Comparison of ENCODE assay signal across 3 worm cellular contexts in genomic region chrIV:2805525-2805924, ce11.
TF ChIP-seq lines count a peak whose summit lies in the region.

TSS of gene Y54G2A.45 (plus strand) at chrIV:2805857.

TF ChIP-seq in whole organism, L1 larva, 84 proteins besides CTCF, POLR2A, EP300 and RAD21 (continued from another document):
- peak in 1 of 3 experiments; percentile 6 for TF ChIP-seq ceh-82 (tag; optimal IDR thresholded peaks at IDR 0.05; lab: Kevin White, UChicago)
- TF ChIP-seq egl-13 (tag; optimal IDR thresholded peaks at IDR 0.05; lab: Kevin White, UChicago) = peak; percentile 18
- TF ChIP-seq elt-2 (tag; optimal IDR thresholded peaks at IDR 0.05; lab: Kevin White, UChicago) = peak; percentile 64
- TF ChIP-seq nhr-90 (tag; optimal IDR thresholded peaks at IDR 0.05; lab: Kevin White, UChicago; ENCODE audit: poor library complexity) = peak; percentile 40
- TF ChIP-seq ztf-4 (tag; optimal IDR thresholded peaks at IDR 0.05; lab: Kevin White, UChicago) = no peak
- TF ChIP-seq C16A3.4 (tag; optimal IDR thresholded peaks at IDR 0.05; lab: Kevin White, UChicago) = peak; percentile 14
- no peak for TF ChIP-seq C34B4.2 (tag; optimal IDR thresholded peaks at IDR 0.05; lab: Kevin White, UChicago)
- TF ChIP-seq hpl-2 (GFP tag; optimal IDR thresholded peaks at IDR 0.05; lab: Kevin White, UChicago) = peak; percentile 1
- peak; percentile 61 for TF ChIP-seq nhr-71 (tag; optimal IDR thresholded peaks at IDR 0.05; lab: Kevin White, UChicago)
- TF ChIP-seq unc-130 (tag; optimal IDR thresholded peaks at IDR 0.05; lab: Kevin White, UChicago) = no peak
- peak in 1 of 2 experiments; percentile 57 for TF ChIP-seq lsy-2 (tag; optimal IDR thresholded peaks at IDR 0.05; lab: Kevin White, UChicago)
- peak; percentile 40 for TF ChIP-seq pqm-1 (tag; optimal IDR thresholded peaks at IDR 0.05; lab: Kevin White, UChicago)
- TF ChIP-seq dpl-1 (GFP tag; optimal IDR thresholded peaks at IDR 0.05; lab: Kevin White, UChicago) = peak in 1 of 3 experiments; percentile 5
- peak; percentile 40 for TF ChIP-seq nhr-20 (tag; optimal IDR thresholded peaks at IDR 0.05; lab: Kevin White, UChicago)
- TF ChIP-seq fkh-8 (tag; optimal IDR thresholded peaks at IDR 0.05; lab: Kevin White, UChicago) = no peak
- TF ChIP-seq rnt-1 (tag; optimal IDR thresholded peaks at IDR 0.05; lab: Kevin White, UChicago) = peak; percentile 60
- no peak for TF ChIP-seq unc-62 (GFP tag; optimal IDR thresholded peaks at IDR 0.05; lab: Kevin White, UChicago)
- peak in 1 of 2 experiments; percentile 32 for TF ChIP-seq efl-1 (optimal IDR thresholded peaks at IDR 0.05; lab: Kevin White, UChicago)
- TF ChIP-seq efl-1 (GFP tag; optimal IDR thresholded peaks at IDR 0.05 in 1 of 2; lab: Kevin White, UChicago) = no peak
- no peak for TF ChIP-seq vab-15 (tag; optimal IDR thresholded peaks at IDR 0.05; lab: Kevin White, UChicago)
- TF ChIP-seq fkh-10 (GFP tag; optimal IDR thresholded peaks at IDR 0.05; lab: Kevin White, UChicago) = no peak
- no peak for TF ChIP-seq sptf-1 (tag; optimal IDR thresholded peaks at IDR 0.05; lab: Kevin White, UChicago)
TF ChIP-seq in whole organism, L1 larva: peak in this region for 22.

TF ChIP-seq in whole organism, L3 larva, 47 proteins besides CTCF, POLR2A, EP300 and RAD21 (continued from another document):
- no peak for TF ChIP-seq fkh-10 (GFP tag; optimal IDR thresholded peaks at IDR 0.05; lab: Kevin White, UChicago)
- TF ChIP-seq elt-3 (tag; optimal IDR thresholded peaks at IDR 0.05; lab: Kevin White, UChicago) = no peak
- no peak for TF ChIP-seq nhr-76 (tag; optimal IDR thresholded peaks at IDR 0.05; lab: Kevin White, UChicago)
- no peak for TF ChIP-seq ceh-82 (tag; optimal IDR thresholded peaks at IDR 0.05; lab: Kevin White, UChicago)
- TF ChIP-seq nfya-1 (tag; optimal IDR thresholded peaks at IDR 0.05; lab: Kevin White, UChicago; ENCODE audit: insufficient read depth) = peak; percentile 31
- no peak for TF ChIP-seq nhr-28 (tag; optimal IDR thresholded peaks at IDR 0.05; lab: Kevin White, UChicago)
- TF ChIP-seq lin-15B (tag; optimal IDR thresholded peaks at IDR 0.05; lab: Kevin White, UChicago) = peak; percentile 6
- no peak for TF ChIP-seq R02D3.7 (tag; optimal IDR thresholded peaks at IDR 0.05; lab: Kevin White, UChicago)
- no peak for TF ChIP-seq nhr-77 (tag; optimal IDR thresholded peaks at IDR 0.05; lab: Kevin White, UChicago)
- TF ChIP-seq mml-1 (tag; optimal IDR thresholded peaks at IDR 0.05; lab: Kevin White, UChicago) = no peak
- TF ChIP-seq elt-2 (tag; optimal IDR thresholded peaks at IDR 0.05; lab: Kevin White, UChicago) = peak; percentile 89
- TF ChIP-seq nhr-12 (tag; optimal IDR thresholded peaks at IDR 0.05; lab: Kevin White, UChicago) = no peak
- no peak for TF ChIP-seq ceh-28 (tag; optimal IDR thresholded peaks at IDR 0.05; lab: Kevin White, UChicago)
- TF ChIP-seq snpc-4 (tag; optimal IDR thresholded peaks at IDR 0.05; lab: Kevin White, UChicago) = no peak
- no peak for TF ChIP-seq ama-1 (optimal IDR thresholded peaks at IDR 0.05; lab: Kevin White, UChicago)
- TF ChIP-seq elt-1 (tag; optimal IDR thresholded peaks at IDR 0.05; lab: Kevin White, UChicago) = no peak
- TF ChIP-seq jun-1 (tag; optimal IDR thresholded peaks at IDR 0.05; lab: Kevin White, UChicago) = peak; percentile 64
- no peak for TF ChIP-seq ztf-11 (tag; optimal IDR thresholded peaks at IDR 0.05; lab: Kevin White, UChicago)
- no peak for TF ChIP-seq unc-39 (tag; optimal IDR thresholded peaks at IDR 0.05; lab: Kevin White, UChicago)
- TF ChIP-seq nhr-67 (tag; optimal IDR thresholded peaks at IDR 0.05; lab: Kevin White, UChicago) = no peak
- TF ChIP-seq fos-1 (tag; optimal IDR thresholded peaks at IDR 0.05; lab: Kevin White, UChicago) = no peak
- TF ChIP-seq tbx-2 (tag; optimal IDR thresholded peaks at IDR 0.05; lab: Kevin White, UChicago) = peak; percentile 29
- TF ChIP-seq egl-27 (tag; optimal IDR thresholded peaks at IDR 0.05; lab: Kevin White, UChicago) = no peak
- TF ChIP-seq ztf-4 (tag; optimal IDR thresholded peaks at IDR 0.05; lab: Kevin White, UChicago) = no peak
- no peak for TF ChIP-seq nhr-11 (tag; optimal IDR thresholded peaks at IDR 0.05; lab: Kevin White, UChicago)
- no peak for TF ChIP-seq ZK546.5 (tag; optimal IDR thresholded peaks at IDR 0.05; lab: Kevin White, UChicago)
- no peak for TF ChIP-seq unc-62 (GFP tag; optimal IDR thresholded peaks at IDR 0.05; lab: Kevin White, UChicago)

TF ChIP-seq in whole organism, young adult, 124 proteins besides CTCF, POLR2A, EP300 and RAD21 (continued from another document and continues in another):
- peak; percentile 83 for TF ChIP-seq ZK185.1 (tag; optimal IDR thresholded peaks at IDR 0.05; lab: Kevin White, UChicago; ENCODE audit: poor library complexity, severe bottlenecking)
- peak; percentile 56 for TF ChIP-seq zim-3 (tag; optimal IDR thresholded peaks at IDR 0.05; lab: Kevin White, UChicago)
- TF ChIP-seq ekl-4 (GFP tag; IDR thresholded peaks at IDR 0.05; lab: Robert Waterston, UW) = peak; percentile 68; the same call in 1 of the 2 replicates
- TF ChIP-seq let-607 (tag; optimal IDR thresholded peaks at IDR 0.05; lab: Kevin White, UChicago) = peak; percentile 44 to 65
- TF ChIP-seq Y53G8AR.9 (GFP tag; conservative IDR thresholded peaks at IDR 0.05; lab: Robert Waterston, UW) = 0 out of 2 replicates have a peak, but pooled peaks have one; percentile 38
- TF ChIP-seq madf-3 (GFP tag; IDR thresholded peaks at IDR 0.05; lab: Robert Waterston, UW) = no peak
- TF ChIP-seq ceh-27 (GFP tag; optimal IDR thresholded peaks at IDR 0.05; lab: Kevin White, UChicago) = peak; percentile 20
- TF ChIP-seq die-1 (tag; optimal IDR thresholded peaks at IDR 0.05; lab: Kevin White, UChicago) = peak; percentile 81
- peak; percentile 53 for TF ChIP-seq ceh-100 (GFP tag; IDR thresholded peaks at IDR 0.05; lab: Robert Waterston, UW)
- no peak for TF ChIP-seq F10E7.11 (tag; optimal IDR thresholded peaks at IDR 0.05; lab: Kevin White, UChicago)
- TF ChIP-seq snpc-4 (GFP tag; optimal IDR thresholded peaks at IDR 0.05; lab: Kevin White, UChicago) = peak; percentile 72
- peak; percentile 3 to 78 (median 70) for TF ChIP-seq snpc-4 (tag; optimal IDR thresholded peaks at IDR 0.05; lab: Kevin White, UChicago)
- TF ChIP-seq ztf-3 (GFP tag; optimal IDR thresholded peaks at IDR 0.05; lab: Kevin White, UChicago) = peak; percentile 24
- TF ChIP-seq ztf-25 (GFP tag; IDR thresholded peaks at IDR 0.05; lab: Robert Waterston, UW) = peak; percentile 90; the same call in 1 of the 2 replicates
- no peak for TF ChIP-seq fkh-3 (tag; optimal IDR thresholded peaks at IDR 0.05; lab: Kevin White, UChicago)
- no peak for TF ChIP-seq nfya-2 (GFP tag; IDR thresholded peaks at IDR 0.05; lab: Robert Waterston, UW)
- no peak for TF ChIP-seq Y53F4B.3 (GFP tag; IDR thresholded peaks at IDR 0.05; lab: Robert Waterston, UW)
- TF ChIP-seq cebp-1 (GFP tag; IDR thresholded peaks at IDR 0.05; lab: Robert Waterston, UW) = no peak
- peak; percentile 74 for TF ChIP-seq cebp-1 (tag; optimal IDR thresholded peaks at IDR 0.05; lab: Kevin White, UChicago)
- TF ChIP-seq T07F8.4 (tag; optimal IDR thresholded peaks at IDR 0.05; lab: Kevin White, UChicago) = peak; percentile 76
- no peak for TF ChIP-seq C06A6.2 (GFP tag; conservative IDR thresholded peaks at IDR 0.05; lab: Robert Waterston, UW)
- peak; percentile 85 for TF ChIP-seq atf-7 (tag; optimal IDR thresholded peaks at IDR 0.05; lab: Kevin White, UChicago)
- TF ChIP-seq madf-10 (tag; optimal IDR thresholded peaks at IDR 0.05; lab: Kevin White, UChicago) = peak; percentile 86
- TF ChIP-seq hmg-20 (GFP tag; IDR thresholded peaks at IDR 0.05; lab: Robert Waterston, UW) = no peak
- TF ChIP-seq ets-4 (GFP tag; optimal IDR thresholded peaks at IDR 0.05; lab: Kevin White, UChicago) = peak; percentile 48
- TF ChIP-seq akir-1 (GFP tag; optimal IDR thresholded peaks at IDR 0.05; lab: Kevin White, UChicago) = no peak
- TF ChIP-seq repo-1 (tag; optimal IDR thresholded peaks at IDR 0.05; lab: Kevin White, UChicago) = peak; percentile 88
- no peak for TF ChIP-seq mel-28 (tag; optimal IDR thresholded peaks at IDR 0.05; lab: Kevin White, UChicago; ENCODE audit: borderline replicate concordance)
- no peak for TF ChIP-seq gei-17 (GFP tag; optimal IDR thresholded peaks at IDR 0.05; lab: Kevin White, UChicago)
- TF ChIP-seq rcor-1 (GFP tag; IDR thresholded peaks at IDR 0.05; lab: Robert Waterston, UW) = peak; percentile 66
- TF ChIP-seq hrde-1 (tag; optimal IDR thresholded peaks at IDR 0.05; lab: Kevin White, UChicago; ENCODE audit: borderline replicate concordance) = peak; percentile 87
- TF ChIP-seq egl-18 (GFP tag; IDR thresholded peaks at IDR 0.05; lab: Robert Waterston, UW) = no peak
- TF ChIP-seq hsf-1 (GFP tag; IDR thresholded peaks at IDR 0.05; lab: Robert Waterston, UW) = peak; percentile 63; the same call in 1 of the 2 replicates
- TF ChIP-seq zfh-2 (GFP tag; conservative IDR thresholded peaks at IDR 0.05; lab: Robert Waterston, UW) = peak; percentile 56; the same call in 1 of the 2 replicates
- peak; percentile 92 for TF ChIP-seq B0261.1 (tag; optimal IDR thresholded peaks at IDR 0.05; lab: Kevin White, UChicago)
- peak; percentile 79 for TF ChIP-seq F49E8.2 (tag; optimal IDR thresholded peaks at IDR 0.05; lab: Kevin White, UChicago; ENCODE audit: insufficient read depth)
- peak; percentile 94 for TF ChIP-seq tbp1 (GFP tag; optimal IDR thresholded peaks at IDR 0.05; lab: Kevin White, UChicago)
- peak; percentile 43 for TF ChIP-seq ztf-26 (tag; optimal IDR thresholded peaks at IDR 0.05; lab: Kevin White, UChicago)
- TF ChIP-seq snpc-1.1 (tag; optimal IDR thresholded peaks at IDR 0.05; lab: Kevin White, UChicago; ENCODE audit: insufficient read depth) = peak; percentile 47
- TF ChIP-seq Y95B8A.8 (GFP tag; IDR thresholded peaks at IDR 0.05; lab: Robert Waterston, UW) = peak; percentile 76; the same call in 1 of the 2 replicates
- peak; percentile 50 for TF ChIP-seq B0035.1 (tag; optimal IDR thresholded peaks at IDR 0.05; lab: Kevin White, UChicago)
- TF ChIP-seq ceh-40 (GFP tag; IDR thresholded peaks at IDR 0.05; lab: Robert Waterston, UW) = peak; percentile 30; the same call in 1 of the 2 replicates
- TF ChIP-seq snpc-3.4 (tag; optimal IDR thresholded peaks at IDR 0.05; lab: Kevin White, UChicago) = peak; percentile 56
- TF ChIP-seq rpc-1 (optimal IDR thresholded peaks at IDR 0.05; lab: Kevin White, UChicago) = peak; percentile 93
- peak; percentile 95 for TF ChIP-seq rpc-1 (tag; optimal IDR thresholded peaks at IDR 0.05; lab: Kevin White, UChicago)
- TF ChIP-seq B0336.3 (GFP tag; IDR thresholded peaks at IDR 0.05; lab: Robert Waterston, UW) = peak; percentile 83
- TF ChIP-seq hlh-26 (GFP tag; conservative IDR thresholded peaks at IDR 0.05; lab: Robert Waterston, UW) = no peak
- peak; percentile 64 for TF ChIP-seq hmg-1.2 (GFP tag; IDR thresholded peaks at IDR 0.05; lab: Robert Waterston, UW)
- TF ChIP-seq ceh-79 (tag; optimal IDR thresholded peaks at IDR 0.05; lab: Kevin White, UChicago) = no peak
- peak; percentile 20 for TF ChIP-seq hlh-12 (tag; optimal IDR thresholded peaks at IDR 0.05; lab: Kevin White, UChicago)
- TF ChIP-seq tlf-1 (GFP tag; optimal IDR thresholded peaks at IDR 0.05; lab: Kevin White, UChicago) = peak; percentile 52
- TF ChIP-seq nhr-120 (GFP tag; IDR thresholded peaks at IDR 0.05; lab: Robert Waterston, UW) = no peak
- TF ChIP-seq rec-8 (tag; optimal IDR thresholded peaks at IDR 0.05; lab: Kevin White, UChicago) = peak; percentile 62 to 84
- no peak for TF ChIP-seq dpl-1 (GFP tag; optimal IDR thresholded peaks at IDR 0.05; lab: Kevin White, UChicago)
- TF ChIP-seq F23B12.7 (tag; optimal IDR thresholded peaks at IDR 0.05; lab: Kevin White, UChicago; ENCODE audit: insufficient read depth) = peak; percentile 80
- TF ChIP-seq efl-1 (GFP tag; optimal IDR thresholded peaks at IDR 0.05; lab: Kevin White, UChicago) = peak; percentile 13
- TF ChIP-seq aptf-2 (GFP tag; conservative IDR thresholded peaks at IDR 0.05; lab: Robert Waterston, UW) = no peak
- no peak for TF ChIP-seq ccch-3 (GFP tag; optimal IDR thresholded peaks at IDR 0.05; lab: Kevin White, UChicago)
- TF ChIP-seq pbrm-1 (GFP tag; IDR thresholded peaks at IDR 0.05; lab: Robert Waterston, UW) = peak; percentile 76
- peak; percentile 65 for TF ChIP-seq mcd-1 (GFP tag; IDR thresholded peaks at IDR 0.05; lab: Robert Waterston, UW)
- no peak; the same call in 1 of the 2 replicates for TF ChIP-seq madf-8 (GFP tag; conservative IDR thresholded peaks at IDR 0.05; lab: Robert Waterston, UW)
- peak; percentile 90 for TF ChIP-seq ztf-22 (GFP tag; optimal IDR thresholded peaks at IDR 0.05; lab: Kevin White, UChicago)
- peak; percentile 59 for TF ChIP-seq lsy-27 (tag; optimal IDR thresholded peaks at IDR 0.05; lab: Kevin White, UChicago; ENCODE audit: borderline replicate concordance, insufficient read depth)
- TF ChIP-seq tbx-9 (tag; optimal IDR thresholded peaks at IDR 0.05; lab: Kevin White, UChicago; ENCODE audit: borderline replicate concordance) = no peak
- peak; percentile 92 for TF ChIP-seq dox-1 (GFP tag; IDR thresholded peaks at IDR 0.05; lab: Robert Waterston, UW)
- TF ChIP-seq F22D6.2 (tag; optimal IDR thresholded peaks at IDR 0.05; lab: Kevin White, UChicago) = peak; percentile 52
- no peak for TF ChIP-seq ceh-91 (GFP tag; IDR thresholded peaks at IDR 0.05; lab: Robert Waterston, UW)
- TF ChIP-seq lin-40 (tag; optimal IDR thresholded peaks at IDR 0.05; lab: Kevin White, UChicago) = peak; percentile 71
- no peak for TF ChIP-seq let-526 (GFP tag; IDR thresholded peaks at IDR 0.05; lab: Robert Waterston, UW)
- no peak for TF ChIP-seq ztf-28 (GFP tag; IDR thresholded peaks at IDR 0.05; lab: Robert Waterston, UW)
- TF ChIP-seq athp-1 (tag; optimal IDR thresholded peaks at IDR 0.05; lab: Kevin White, UChicago) = peak; percentile 60
- TF ChIP-seq sea-2 (GFP tag; IDR thresholded peaks at IDR 0.05; lab: Robert Waterston, UW) = 0 out of 2 replicates have a peak, but pooled peaks have one; percentile 11
- no peak for TF ChIP-seq ztf-6 (GFP tag; IDR thresholded peaks at IDR 0.05; lab: Robert Waterston, UW)
- peak; percentile 64 for TF ChIP-seq madf-6 (GFP tag; IDR thresholded peaks at IDR 0.05; lab: Robert Waterston, UW)
- TF ChIP-seq mxl-1 (tag; optimal IDR thresholded peaks at IDR 0.05; lab: Kevin White, UChicago) = peak; percentile 79
- no peak for TF ChIP-seq cebp-2 (GFP tag; IDR thresholded peaks at IDR 0.05; lab: Robert Waterston, UW)
- TF ChIP-seq F39B2.1 (GFP tag; IDR thresholded peaks at IDR 0.05; lab: Robert Waterston, UW) = no peak
- TF ChIP-seq nhr-90 (tag; optimal IDR thresholded peaks at IDR 0.05; lab: Kevin White, UChicago) = peak; percentile 94
- TF ChIP-seq Y56A3A.18 (GFP tag; IDR thresholded peaks at IDR 0.05; lab: Robert Waterston, UW) = peak; percentile 90; the same call in 1 of the 2 replicates
- no peak for TF ChIP-seq unc-62 (GFP tag; optimal IDR thresholded peaks at IDR 0.05; lab: Kevin White, UChicago)
- peak; percentile 43 for TF ChIP-seq attf-5 (GFP tag; optimal IDR thresholded peaks at IDR 0.05; lab: Kevin White, UChicago)
- TF ChIP-seq F57A8.1 (GFP tag; optimal IDR thresholded peaks at IDR 0.05; lab: Kevin White, UChicago) = no peak
- TF ChIP-seq lin-54 (GFP tag; optimal IDR thresholded peaks at IDR 0.05; lab: Kevin White, UChicago) = peak; percentile 72
- TF ChIP-seq sptf-2 (GFP tag; optimal IDR thresholded peaks at IDR 0.05; lab: Kevin White, UChicago) = peak; percentile 84
- TF ChIP-seq nhr-27 (tag; optimal IDR thresholded peaks at IDR 0.05; lab: Kevin White, UChicago) = no peak
- TF ChIP-seq F57C9.4 (tag; optimal IDR thresholded peaks at IDR 0.05; lab: Kevin White, UChicago) = no peak
- peak; percentile 74 for TF ChIP-seq mes-4 (tag; optimal IDR thresholded peaks at IDR 0.05; lab: Kevin White, UChicago)
- peak; percentile 56; the same call in 1 of the 2 replicates for TF ChIP-seq K11D2.4 (GFP tag; IDR thresholded peaks at IDR 0.05; lab: Robert Waterston, UW)
